Worm (Caenorhabditis elegans): ENCODE measurements around the gene dlc-5.

The dlc-5 gene

ce11 chrIV:6432375-6432774 is 5.6 kb upstream of the dlc-5 start:
- no peak for TF ChIP-seq unc-62 (GFP tag; optimal IDR thresholded peaks at IDR 0.05)

- TF ChIP-seq unc-62 (GFP tag; optimal IDR thresholded peaks at IDR 0.05), result no peak
These were observed 4.6 kb upstream of the dlc-5 start for ce11 chrIV:6433424-6433823.

- TF ChIP-seq unc-62 (GFP tag; optimal IDR thresholded peaks at IDR 0.05), result no peak
These were observed 3.6 kb downstream of the dlc-5 start, which contains the start of gene Y73B6BL.31 for ce11 chrIV:6441601-6442000. Gene Y73B6BL.31, plus strand, starts transcription at chrIV:6441901.

- TF ChIP-seq unc-62 (GFP tag; optimal IDR thresholded peaks at IDR 0.05), result no peak
These were observed 4.1 kb downstream of the dlc-5 start for ce11 chrIV:6442016-6442618.

- no peak for TF ChIP-seq unc-62 (GFP tag; optimal IDR thresholded peaks at IDR 0.05)
These were observed 5.0 kb downstream of the dlc-5 start for ce11 chrIV:6443018-6443417.

DNA sequence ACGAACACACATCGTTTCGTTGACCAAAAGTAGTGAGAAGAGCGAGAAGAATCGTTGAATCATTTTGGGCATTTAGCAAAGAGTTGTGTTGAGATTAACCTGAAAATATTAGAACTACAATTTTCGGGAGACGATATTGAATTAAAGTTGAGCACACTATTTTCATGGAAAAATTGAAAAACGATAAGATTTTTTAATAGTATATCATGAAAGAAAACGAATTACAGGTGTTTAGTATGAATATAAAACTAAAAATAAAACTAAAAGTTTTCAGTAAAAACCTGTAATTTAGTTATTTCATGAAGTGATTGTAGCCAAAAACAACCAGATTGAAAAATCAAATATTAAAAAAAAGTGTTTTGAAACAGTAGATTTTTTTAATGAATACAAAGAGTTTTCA is 19.5 kb downstream of the dlc-5 start, which contains the start of gene lgc-10:
Gene lgc-10, minus strand, starts transcription at position 101 of the 400 bp plus-strand sequence.
- TF ChIP-seq unc-62 (GFP tag; optimal IDR thresholded peaks at IDR 0.05), result no peak

- no peak for TF ChIP-seq unc-62 (GFP tag; optimal IDR thresholded peaks at IDR 0.05)
These were observed 22.6 kb downstream of the dlc-5 start for ce11 chrIV:6460596-6460995.

- no peak for TF ChIP-seq unc-62 (GFP tag; optimal IDR thresholded peaks at IDR 0.05)
These were observed 26.0 kb downstream of the dlc-5 start, which contains the start of gene acr-25 for ce11 chrIV:6464005-6464404. Gene acr-25, plus strand, starts transcription at chrIV:6464305.

DNA sequence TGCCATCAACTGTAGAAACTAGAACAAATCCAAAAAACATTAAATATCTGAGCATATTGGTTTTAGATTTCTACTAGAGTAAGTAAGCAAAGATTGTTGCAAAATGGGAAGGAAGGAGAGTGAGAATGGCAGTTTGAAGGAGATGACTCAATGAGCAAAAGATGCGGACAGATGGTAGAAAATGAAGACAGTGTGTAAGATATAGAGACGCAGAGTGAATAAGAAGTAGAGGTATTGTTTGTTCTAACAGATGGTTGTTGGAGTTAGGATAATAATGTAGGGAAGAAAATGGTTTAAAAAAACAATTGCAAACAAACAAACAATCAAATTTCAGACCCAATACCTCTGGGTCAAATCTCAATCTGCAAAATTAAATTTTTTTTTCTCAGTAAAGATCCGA is 33.2 kb downstream of the dlc-5 start, which contains the start of gene tmed-13:
Gene tmed-13, minus strand, starts transcription at position 169 of the 400 bp plus-strand sequence.
- no peak for TF ChIP-seq unc-62 (GFP tag; optimal IDR thresholded peaks at IDR 0.05)

DNA sequence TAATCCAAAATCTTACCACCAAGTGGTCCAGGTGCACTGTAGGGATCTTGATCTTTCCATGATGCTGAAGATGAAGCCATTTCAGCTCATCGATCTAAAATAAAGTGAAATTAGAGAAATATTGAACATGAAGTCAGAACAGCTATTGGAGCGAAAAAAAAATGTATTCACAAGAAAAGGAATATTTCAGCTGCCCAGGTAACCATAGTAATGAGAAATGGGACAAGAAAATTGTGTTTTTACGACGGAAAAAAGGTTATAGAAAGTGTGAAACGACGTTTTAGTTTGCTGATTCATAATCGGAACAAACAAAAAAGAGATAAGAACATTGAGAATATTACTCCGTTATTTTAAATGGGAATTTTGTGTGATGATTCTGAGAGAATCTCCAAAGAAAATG is 35.1 kb downstream of the dlc-5 start, which contains the start of gene Y73B6BL.27:
Gene Y73B6BL.27, minus strand, starts transcription at position 101 of the 400 bp plus-strand sequence.
- TF ChIP-seq unc-62 (GFP tag; optimal IDR thresholded peaks at IDR 0.05), result no peak

DNA sequence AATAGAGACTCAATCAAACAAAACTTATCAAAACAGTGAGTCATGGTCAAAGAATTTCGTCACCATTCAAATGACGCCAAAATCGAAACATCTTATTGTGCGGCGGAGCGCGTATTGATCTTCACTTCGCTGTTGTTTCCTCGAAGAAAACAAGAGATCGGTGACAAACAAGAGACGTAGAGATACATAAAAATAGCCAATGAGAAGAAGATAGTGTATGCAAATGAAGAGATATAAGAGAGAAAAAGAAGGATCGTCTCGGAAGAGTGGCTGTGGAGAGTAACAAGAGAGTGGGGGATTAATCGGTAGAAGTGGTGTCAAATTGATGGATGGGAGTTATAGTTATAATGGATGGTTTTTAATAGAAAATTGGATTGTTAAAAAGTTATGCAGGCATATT is 36.7 kb downstream of the dlc-5 start:
- TF ChIP-seq unc-62 (GFP tag; optimal IDR thresholded peaks at IDR 0.05), result no peak

- TF ChIP-seq unc-62 (GFP tag; optimal IDR thresholded peaks at IDR 0.05), result no peak
These were observed 42.2 kb downstream of the dlc-5 start, which contains the start of gene tyr-6 for ce11 chrIV:6480221-6480620. Gene tyr-6, plus strand, starts transcription at chrIV:6480521.

DNA sequence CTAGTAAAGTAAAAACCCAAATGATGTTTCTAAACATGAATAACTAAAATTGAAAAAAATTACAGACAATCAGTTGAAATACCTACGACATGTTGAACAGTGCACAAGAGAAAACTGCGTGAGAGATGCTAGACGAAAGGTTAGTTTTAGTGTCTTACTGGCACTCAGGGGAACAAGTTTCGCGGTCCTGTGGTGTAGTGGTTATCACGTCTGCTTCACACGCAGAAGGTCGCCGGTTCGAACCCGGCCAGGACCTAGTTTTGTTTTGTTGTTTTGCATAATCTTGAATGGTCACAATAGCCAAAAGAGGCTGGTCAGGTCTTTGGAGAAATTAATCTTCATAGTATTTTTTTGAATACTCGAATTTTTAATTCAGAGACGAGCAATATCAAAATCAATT is 43.0 kb downstream of the dlc-5 start:
- TF ChIP-seq unc-62 (GFP tag; optimal IDR thresholded peaks at IDR 0.05), result no peak

- no peak for TF ChIP-seq unc-62 (GFP tag; optimal IDR thresholded peaks at IDR 0.05)
These were observed 49.0 kb downstream of the dlc-5 start, which contains the start of gene Y73B6BL.37 for ce11 chrIV:6487047-6487446. Gene Y73B6BL.37, plus strand, starts transcription at chrIV:6487347.

Data from whole organism, dauer.